Fruit fly (Drosophila melanogaster) whole organism, pupa: ENCODE measurements around the gene Nlg4.

Experiments
- CG10348 ChIP-seq: fragments of 200-800 bp; sonication (Bioruptor generic); IDR thresholded peaks from 2 replicates; pipeline ENCODE4 v1.3.6; 2022; ENCODE audit warnings: missing biosample characterization, missing genetic modification characterization
- CG12605 ChIP-seq: fragments of 200-800 bp; sonication (Bioruptor generic); IDR thresholded peaks from 2 replicates; pipeline ENCODE4 v1.3.6; 2022; ENCODE audit warnings: missing biosample characterization, missing genetic modification characterization
- CG13204 ChIP-seq: fragments of 200-800 bp; sonication (Bioruptor generic); optimal IDR thresholded peaks from 2 replicates; lab custom pipeline; 2018; ENCODE audit warnings: missing biosample characterization, mild to moderate bottlenecking, missing genetic modification characterization, moderate library complexity
- CG14655 ChIP-seq: fragments of 200-800 bp; sonication (Bioruptor generic); optimal IDR thresholded peaks from 3 replicates; lab custom pipeline; 2017; ENCODE audit warnings: mild to moderate bottlenecking, missing biosample characterization, missing genetic modification reagents, missing genetic modification characterization
- CG15710 ChIP-seq: fragments of 200-800 bp; sonication (Bioruptor generic); optimal IDR thresholded peaks from 2 replicates; lab custom pipeline; 2018; ENCODE audit warnings: missing biosample characterization, mild to moderate bottlenecking, missing genetic modification characterization, moderate library complexity
- CG17806 ChIP-seq: fragments of 200-800 bp; sonication (Bioruptor generic); optimal IDR thresholded peaks from 2 replicates; lab custom pipeline; 2018; ENCODE audit warnings: missing biosample characterization, mild to moderate bottlenecking, missing genetic modification characterization, moderate library complexity
- CG34367 ChIP-seq: fragments of 200-800 bp; sonication (Bioruptor generic); optimal IDR thresholded peaks from 2 replicates; lab custom pipeline; 2018; ENCODE audit warnings: missing biosample characterization, mild to moderate bottlenecking, missing genetic modification characterization
- CG8159 ChIP-seq: fragments of 200-800 bp; sonication (Bioruptor generic); optimal IDR thresholded peaks from 3 replicates; lab custom pipeline; 2018; ENCODE audit warnings: missing biosample characterization, mild to moderate bottlenecking, missing genetic modification characterization, moderate library complexity
- CG9948 ChIP-seq: fragments of 200-800 bp; sonication (Bioruptor generic); optimal IDR thresholded peaks from 2 replicates; lab custom pipeline; 2018; ENCODE audit warnings: missing biosample characterization, mild to moderate bottlenecking, missing genetic modification characterization, moderate library complexity
- D1 ChIP-seq: fragments of 200-800 bp; sonication (Bioruptor generic); optimal IDR thresholded peaks from 2 replicates; lab custom pipeline; 2018; ENCODE audit warnings: missing biosample characterization, mild to moderate bottlenecking, missing genetic modification characterization, moderate library complexity
- EcR ChIP-seq: fragments of 200-800 bp; sonication (Bioruptor generic); optimal IDR thresholded peaks from 3 replicates; lab custom pipeline; 2019; ENCODE audit warnings: missing biosample characterization, missing genetic modification characterization, mild to moderate bottlenecking, moderate library complexity, missing genetic modification reagents
- Ets98B ChIP-seq: fragments of 200-800 bp; sonication (Bioruptor generic); IDR thresholded peaks from 2 replicates; pipeline ENCODE4 v1.3.6; 2022; ENCODE audit warnings: missing biosample characterization, missing genetic modification characterization
- Pif1A ChIP-seq: fragments of 200-800 bp; sonication (Bioruptor generic); optimal IDR thresholded peaks from 3 replicates; lab custom pipeline; 2016; ENCODE audit warnings: missing biosample characterization, missing genetic modification characterization
- Pif1B ChIP-seq: fragments of 200-800 bp; sonication (Bioruptor generic); optimal IDR thresholded peaks from 3 replicates; lab custom pipeline; 2016; ENCODE audit warnings: missing biosample characterization, missing genetic modification characterization
- Snoo ChIP-seq: fragments of 200-800 bp; sonication (Bioruptor generic); optimal IDR thresholded peaks from 3 replicates; lab custom pipeline; 2017; ENCODE audit warnings: missing biosample characterization, mild to moderate bottlenecking, missing genetic modification characterization, inconsistent platforms
- fd96Ca ChIP-seq: fragments of 200-800 bp; sonication (Bioruptor generic); IDR thresholded peaks from 3 replicates; pipeline ENCODE4 v1.3.6; 2022; ENCODE audit warnings: missing biosample characterization, missing genetic modification characterization
- gl ChIP-seq: fragments of 200-800 bp; sonication (Bioruptor generic); optimal IDR thresholded peaks from 2 replicates; lab custom pipeline; 2018; ENCODE audit warnings: missing biosample characterization, mild to moderate bottlenecking, missing genetic modification characterization
- rn ChIP-seq: fragments of 200-800 bp; sonication (Bioruptor generic); IDR thresholded peaks from 2 replicates; pipeline ENCODE4 v1.3.6; 2022; ENCODE audit warnings: missing biosample characterization, missing genetic modification characterization

The Nlg4 gene

DNA sequence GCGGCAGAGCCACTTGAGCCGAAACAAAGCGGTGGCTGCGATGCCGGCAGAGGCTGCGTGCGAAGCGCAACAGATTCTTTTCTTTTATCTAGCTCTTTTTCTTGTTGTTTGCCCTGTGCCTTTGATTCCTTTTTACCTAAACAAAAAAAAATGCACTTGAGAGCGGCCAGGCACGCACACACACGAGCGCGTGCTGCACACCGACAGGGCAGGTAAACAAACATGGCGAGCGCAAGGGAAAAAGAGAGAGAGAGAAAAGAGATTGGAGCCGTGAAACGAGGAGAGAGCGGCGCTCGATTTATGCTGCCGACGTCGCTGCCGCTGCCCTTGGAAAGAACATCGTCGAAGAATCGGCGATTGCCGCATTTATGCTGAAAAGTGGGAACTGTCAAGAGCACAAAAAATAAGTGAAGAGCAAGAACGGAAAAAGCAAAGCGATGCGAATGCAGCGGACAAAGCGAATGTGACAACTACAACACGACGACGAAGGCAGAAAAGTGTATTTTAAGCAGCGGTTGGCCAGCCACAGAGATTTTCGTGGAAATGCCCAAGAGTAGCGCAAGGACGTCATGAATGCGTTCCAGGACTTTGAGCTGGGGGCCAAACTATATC lies 88.4 kb downstream of the Nlg4 start:
- TF ChIP-seq CG13204 (GFP tag; lab: Kevin White, UChicago), result peak; percentile 55
- TF ChIP-seq EcR, result peak; percentile 79
- TF ChIP-seq fd96Ca (GFP tag; lab: Robert Waterston, UW), result 0 out of 3 replicates have a peak, but pooled peaks have one; percentile 28
- TF ChIP-seq gl (tag; lab: Kevin White, UChicago), result peak; percentile 66
- TF ChIP-seq CG12605 (GFP tag; lab: Robert Waterston, UW), result peak; percentile 63
- TF ChIP-seq Ets98B (GFP tag; lab: Robert Waterston, UW), result no peak

DNA sequence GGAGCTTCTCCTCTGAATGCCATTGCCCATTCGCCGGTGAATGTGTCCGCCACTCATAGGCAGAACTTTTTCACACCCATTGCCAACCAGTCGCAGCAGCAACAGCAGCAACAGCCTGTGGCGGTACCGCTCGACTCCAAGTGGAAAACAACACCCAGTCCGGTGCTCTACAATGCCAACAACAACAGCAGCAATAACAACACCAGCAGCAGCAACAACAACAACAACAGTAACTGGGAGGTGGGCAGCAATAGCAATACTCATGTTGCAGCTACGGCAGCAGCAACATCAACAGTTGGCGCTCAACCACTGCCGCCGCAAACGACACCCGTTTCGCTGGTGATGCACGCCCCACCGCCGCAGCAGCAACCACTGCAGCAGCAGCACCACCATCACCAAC lies 89.1 kb downstream of the Nlg4 start:
- TF ChIP-seq CG34367, result no peak
- TF ChIP-seq CG15710, result no peak
- TF ChIP-seq CG10348 (GFP tag; lab: Robert Waterston, UW), result no peak
- TF ChIP-seq CG17806, result no peak
- no peak for TF ChIP-seq EcR
- no peak for TF ChIP-seq CG14655 (GFP tag; lab: Kevin White, UChicago)
- no peak for TF ChIP-seq rn
- TF ChIP-seq D1 (tag; lab: Kevin White, UChicago), result no peak
- TF ChIP-seq CG12605 (GFP tag; lab: Robert Waterston, UW), result no peak
- no peak for TF ChIP-seq Pif1B (GFP tag; lab: Kevin White, UChicago)
- TF ChIP-seq CG9948 (tag; lab: Kevin White, UChicago), result no peak
- TF ChIP-seq Snoo (tag; lab: Kevin White, UChicago), result no peak
- TF ChIP-seq Pif1A (GFP tag; lab: Kevin White, UChicago), result no peak
- no peak for TF ChIP-seq CG13204 (GFP tag; lab: Kevin White, UChicago)
- TF ChIP-seq CG8159 (tag; lab: Kevin White, UChicago), result no peak
